Worm (Caenorhabditis elegans): ENCODE data around the gene gln-1.

Gene gln-1

ce11 chrX:6041995-6042481, 16.0 kb upstream of the gln-1 start:
- TF ChIP-seq ceh-90 (tag; optimal IDR thresholded peaks at IDR 0.05) (no peak), sptf-1 (tag; optimal IDR thresholded peaks at IDR 0.05) (no peak), elt-3 (tag; optimal IDR thresholded peaks at IDR 0.05) (peak; percentile 45 to 89 (median 70)), pqm-1 (tag; optimal IDR thresholded peaks at IDR 0.05) (no peak), lir-3 (tag; optimal IDR thresholded peaks at IDR 0.05; ENCODE audit: poor library complexity) (peak; percentile 9), sox-4 (tag; optimal IDR thresholded peaks at IDR 0.05) (no peak), xbp-1 (tag; optimal IDR thresholded peaks at IDR 0.05) (peak; percentile 77), sup-37 (GFP tag; optimal IDR thresholded peaks at IDR 0.05) (no peak), swsn-7 (tag; optimal IDR thresholded peaks at IDR 0.05) (peak; percentile 69), nhr-47 (tag; optimal IDR thresholded peaks at IDR 0.05) (peak; percentile 60), mab-9 (GFP tag; IDR thresholded peaks at IDR 0.05) (no peak), mef-2 (tag; optimal IDR thresholded peaks at IDR 0.05) (no peak), F16B12.6 (tag; optimal IDR thresholded peaks at IDR 0.05) (no peak), mdl-1 (tag; optimal IDR thresholded peaks at IDR 0.05) (peak in 1 of 2 experiments; percentile 80), nhr-84 (tag; optimal IDR thresholded peaks at IDR 0.05) (no peak), unc-98 (GFP tag; IDR thresholded peaks at IDR 0.05) (no peak), egl-13 (tag; optimal IDR thresholded peaks at IDR 0.05) (peak; percentile 12), Y116A8C.19 (tag; optimal IDR thresholded peaks at IDR 0.05; ENCODE audit: borderline replicate concordance) (no peak), fkh-8 (tag; optimal IDR thresholded peaks at IDR 0.05) (no peak), irx-1 (tag; optimal IDR thresholded peaks at IDR 0.05) (peak; percentile 25), mep-1 (tag; optimal IDR thresholded peaks at IDR 0.05) (peak; percentile 86), aha-1 (tag; optimal IDR thresholded peaks at IDR 0.05) (no peak), ces-1 (GFP tag; optimal IDR thresholded peaks at IDR 0.05) (no peak), lin-14 (GFP tag; optimal IDR thresholded peaks at IDR 0.05) (peak; percentile 94), blmp-1 (tag; optimal IDR thresholded peaks at IDR 0.05) (peak; percentile 91), egl-27 (tag; optimal IDR thresholded peaks at IDR 0.05) (peak; percentile 9 to 16), rnt-1 (tag; optimal IDR thresholded peaks at IDR 0.05) (peak; percentile 75), ceh-88 (GFP tag; IDR thresholded peaks at IDR 0.05) (no peak), ztf-4 (tag; optimal IDR thresholded peaks at IDR 0.05) (peak; percentile 23), snu-23 (GFP tag; optimal IDR thresholded peaks at IDR 0.05) (peak; percentile 95), fkh-10 (GFP tag; optimal IDR thresholded peaks at IDR 0.05) (no peak), hlh-4 (tag; optimal IDR thresholded peaks at IDR 0.05) (no peak), lin-15B (tag; optimal IDR thresholded peaks at IDR 0.05) (no peak), ceh-82 (tag; optimal IDR thresholded peaks at IDR 0.05) (no peak), nhr-77 (tag; optimal IDR thresholded peaks at IDR 0.05) (peak; percentile 68), efl-3 (GFP tag; optimal IDR thresholded peaks at IDR 0.05) (no peak), zip-4 (GFP tag; optimal IDR thresholded peaks at IDR 0.05) (no peak), snpc-4 (tag; optimal IDR thresholded peaks at IDR 0.05) (no peak), aly-2 (tag; optimal IDR thresholded peaks at IDR 0.05) (no peak), C34B4.2 (tag; optimal IDR thresholded peaks at IDR 0.05) (no peak), nhr-12 (tag; optimal IDR thresholded peaks at IDR 0.05) (no peak), dsc-1 (tag; optimal IDR thresholded peaks at IDR 0.05) (no peak), lin-35 (GFP tag; optimal IDR thresholded peaks at IDR 0.05) (peak; percentile 34 to 76), unc-62 (GFP tag; optimal IDR thresholded peaks at IDR 0.05) (no peak), hpl-2 (GFP tag; optimal IDR thresholded peaks at IDR 0.05) (no peak), zag-1 (tag; optimal IDR thresholded peaks at IDR 0.05) (no peak), hlh-17 (GFP tag; optimal IDR thresholded peaks at IDR 0.05; ENCODE audit: borderline replicate concordance) (no peak), efl-1 (optimal IDR thresholded peaks at IDR 0.05) (peak; percentile 13 to 37), efl-1 (GFP tag; optimal IDR thresholded peaks at IDR 0.05 in 1 of 2) (peak; percentile 24 to 94), grh-1 (GFP tag; IDR thresholded peaks at IDR 0.05) (peak; percentile 53; the same call in 1 of the 2 replicates), tlp-1 (tag; optimal IDR thresholded peaks at IDR 0.05) (no peak), nhr-11 (tag; optimal IDR thresholded peaks at IDR 0.05) (no peak), lsy-2 (tag; optimal IDR thresholded peaks at IDR 0.05) (peak; percentile 60 to 85), fkh-4 (tag; optimal IDR thresholded peaks at IDR 0.05; ENCODE audit: borderline replicate concordance) (no peak)
